Worm (Caenorhabditis elegans): ENCODE results near the gene T04F3.4.

DNA sequence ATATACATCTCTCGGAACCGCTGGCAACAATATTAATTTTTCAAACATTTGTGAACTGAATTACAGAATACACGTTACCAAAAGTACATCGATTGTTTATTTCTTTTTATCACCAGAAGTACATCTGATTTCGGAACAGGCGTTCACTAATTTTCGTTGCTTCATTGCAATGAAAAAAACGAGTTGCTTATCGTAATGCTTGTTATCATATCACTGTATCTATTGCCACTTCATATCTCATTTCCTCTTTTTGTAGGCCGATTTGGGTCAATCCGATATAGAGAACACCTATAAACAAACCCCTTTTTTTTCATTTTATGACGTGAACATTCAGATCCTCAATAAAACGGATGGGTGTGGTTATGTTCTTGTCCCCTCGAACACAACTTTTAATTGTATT is 25.5 kb downstream of the T04F3.4 start:
- TF ChIP-seq ama-1 (optimal IDR thresholded peaks at IDR 0.05) (no peak), pes-1 (GFP tag; IDR thresholded peaks at IDR 0.05) (no peak), aly-1 (tag; optimal IDR thresholded peaks at IDR 0.05) (no peak), F13C5.2 (tag; optimal IDR thresholded peaks at IDR 0.05) (no peak), sea-1 (GFP tag; conservative IDR thresholded peaks at IDR 0.05) (no peak), B0310.2 (tag; optimal IDR thresholded peaks at IDR 0.05) (no peak), hmg-4 (GFP tag; optimal IDR thresholded peaks at IDR 0.05) (no peak)

Data from whole organism, early embryonic.